Worm (Caenorhabditis elegans): ENCODE data around the gene M02D8.5.
"Not testable (repeated sequence)": the region's sequence is repeated elsewhere in the genome, so short reads cannot be mapped to it uniquely, and the experiment has no call there.

M02D8.5 gene

DNA sequence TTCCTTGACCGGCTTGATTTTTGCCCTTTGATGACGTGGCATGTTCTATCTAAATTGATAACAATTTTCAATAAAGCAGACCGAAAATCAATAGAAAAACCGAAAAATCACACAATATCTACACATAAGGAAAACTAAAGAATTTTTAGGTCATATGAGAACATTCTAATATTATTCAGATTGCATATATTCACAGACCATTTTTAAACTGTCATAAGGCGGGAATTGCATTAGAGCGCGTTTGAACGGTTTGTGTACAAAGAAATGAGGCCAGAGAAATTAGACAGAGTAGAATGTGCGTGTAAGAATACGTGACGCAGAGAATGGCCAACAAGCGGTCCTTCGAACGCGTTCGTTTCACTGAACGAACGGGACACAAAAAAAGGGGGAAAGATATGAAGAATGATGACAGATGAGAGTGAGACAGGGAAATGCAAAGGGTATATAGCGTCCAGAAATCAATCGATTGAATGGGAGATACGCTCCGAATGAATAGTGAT, 24.4 kb downstream of the M02D8.5 start, which contains the start of gene M02D8.3:
TSS of gene M02D8.3 (minus strand) at position 51 of the 500 bp plus-strand sequence.
- TF ChIP-seq unc-62 (GFP tag; optimal IDR thresholded peaks at IDR 0.05), result no peak

DNA sequence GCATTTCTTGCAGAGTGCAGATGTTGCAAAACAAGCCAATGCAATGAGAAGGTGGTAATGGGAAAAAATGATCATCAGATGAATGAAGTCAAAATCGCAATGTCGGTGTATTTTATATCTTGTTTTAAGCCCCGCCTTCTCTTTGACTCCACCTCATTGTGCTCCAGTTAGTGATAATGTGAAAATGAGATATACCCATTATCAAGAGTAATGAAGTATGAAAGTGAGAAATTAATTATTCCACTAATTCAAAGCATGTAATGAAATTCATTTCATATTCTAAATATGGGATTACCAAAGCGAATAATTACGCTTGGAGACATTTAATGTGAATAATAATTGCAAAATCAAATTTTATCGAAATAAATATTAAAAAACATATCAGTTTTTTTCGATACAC, 29.6 kb downstream of the M02D8.5 start, which contains the start of gene M02D8.6:
TSS of gene M02D8.6 (minus strand) at position 101 of the 400 bp plus-strand sequence.
- TF ChIP-seq unc-62 (GFP tag; optimal IDR thresholded peaks at IDR 0.05), result not testable (repeated sequence)

DNA sequence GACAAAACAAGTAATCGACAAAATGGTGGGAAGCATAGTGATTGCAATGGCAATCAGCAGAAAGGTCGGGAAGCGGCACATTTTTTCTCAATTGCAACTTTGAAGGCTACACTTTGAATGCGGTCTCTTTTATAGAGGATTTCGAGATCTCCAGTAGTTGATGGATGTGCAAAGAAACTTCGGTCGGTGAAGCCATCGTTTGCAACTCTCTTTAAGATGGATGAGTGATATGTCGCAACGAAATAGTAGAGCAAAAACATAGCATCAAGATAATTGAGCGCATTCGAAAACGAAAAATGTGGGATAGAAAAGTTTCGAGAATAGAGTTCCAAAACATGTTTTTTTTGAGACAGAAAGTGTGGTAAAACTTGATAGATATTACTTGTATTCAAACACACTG, 34.1 kb downstream of the M02D8.5 start, which contains the start of gene EGAP4.1:
TSS of gene EGAP4.1 (minus strand) at position 101 of the 400 bp plus-strand sequence.
- TF ChIP-seq unc-62 (GFP tag; optimal IDR thresholded peaks at IDR 0.05), result no peak

DNA sequence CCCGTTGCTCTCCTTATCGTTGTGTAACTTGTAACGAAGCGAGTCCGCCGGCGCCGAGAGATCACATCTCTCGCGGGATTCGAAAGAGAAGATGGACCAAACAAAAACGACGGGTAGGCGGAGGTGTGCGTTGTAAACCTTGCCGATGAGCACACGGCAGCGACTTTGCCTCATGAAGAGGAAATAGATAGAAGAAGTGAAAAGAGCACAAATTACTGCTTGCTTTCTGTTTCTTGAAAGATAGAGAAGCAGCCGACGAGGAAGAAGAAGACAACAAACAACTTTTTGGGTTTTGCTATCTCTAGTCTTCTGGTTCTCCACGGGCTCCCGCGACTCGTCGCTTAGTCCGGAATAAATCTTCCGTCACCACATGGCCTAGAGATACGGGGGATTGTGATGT, 37.6 kb downstream of the M02D8.5 start:
- no peak for TF ChIP-seq unc-62 (GFP tag; optimal IDR thresholded peaks at IDR 0.05)

DNA sequence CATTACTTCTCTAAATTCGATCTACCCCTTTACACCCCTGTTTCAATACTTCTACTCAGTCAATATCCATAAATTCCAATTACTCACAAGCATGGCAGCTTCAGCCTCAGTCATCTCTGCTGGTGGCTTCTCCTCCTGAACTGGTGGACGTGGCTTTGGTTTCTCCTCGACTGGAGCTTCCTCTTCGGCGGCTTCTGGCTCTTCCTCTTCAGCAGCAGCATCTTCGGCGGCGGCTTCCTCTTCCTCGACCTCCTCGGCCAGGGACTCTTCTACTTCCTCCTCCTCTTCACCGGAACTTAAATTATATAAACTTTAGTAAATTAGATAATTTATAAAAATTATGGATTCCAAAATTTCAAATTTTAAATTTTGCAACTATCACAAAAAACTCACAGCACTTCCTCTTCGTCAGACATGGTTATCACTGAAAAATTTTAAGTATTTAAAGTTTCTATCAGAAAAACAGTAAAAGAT, 38.2 kb downstream of the M02D8.5 start, which contains the start of gene tnt-2:
TSS of gene tnt-2 (minus strand) at position 424 of the 474 bp plus-strand sequence.
- TF ChIP-seq unc-62 (GFP tag; optimal IDR thresholded peaks at IDR 0.05), result no peak

DNA sequence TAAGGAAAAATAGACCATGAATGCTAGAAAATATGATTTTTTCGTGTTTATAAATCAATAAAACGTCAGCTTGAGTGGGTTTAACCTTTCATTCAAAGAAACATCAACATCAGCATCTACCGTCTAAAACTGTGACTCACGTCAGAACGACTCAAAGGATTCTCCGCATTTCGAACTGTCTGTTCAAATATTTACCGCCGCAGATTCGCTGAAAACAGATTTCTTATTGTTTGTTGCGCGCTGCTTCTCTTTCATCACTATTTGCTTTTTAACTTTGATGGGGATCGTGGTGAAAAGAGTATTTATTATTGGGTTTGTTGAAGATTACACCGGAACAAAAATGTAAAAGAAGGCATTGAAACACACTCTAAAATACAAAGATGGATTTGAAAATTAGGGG, 40.1 kb downstream of the M02D8.5 start:
- no peak for TF ChIP-seq unc-62 (GFP tag; optimal IDR thresholded peaks at IDR 0.05)

DNA sequence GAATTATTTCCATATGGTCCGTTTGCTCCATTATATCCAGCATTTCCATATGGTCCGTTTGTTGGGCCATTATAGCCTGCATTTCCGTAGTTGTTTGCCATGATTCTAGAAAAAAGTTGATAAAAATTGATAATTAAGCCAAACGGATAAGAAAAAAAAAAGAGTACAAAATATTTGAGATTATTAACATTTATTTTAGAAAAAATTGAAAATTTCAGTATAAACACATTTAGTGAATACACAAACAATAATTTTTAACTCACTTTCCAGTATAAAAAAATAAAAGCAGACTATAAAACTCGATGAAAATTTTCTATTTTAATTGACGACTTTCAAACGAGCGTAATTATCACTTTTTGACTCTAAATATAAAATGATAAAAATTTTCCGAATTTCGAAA, 40.7 kb downstream of the M02D8.5 start, which contains the start of gene F53A9.9:
TSS of gene F53A9.9 (minus strand) at position 101 of the 400 bp plus-strand sequence.
- no peak for TF ChIP-seq unc-62 (GFP tag; optimal IDR thresholded peaks at IDR 0.05)

DNA sequence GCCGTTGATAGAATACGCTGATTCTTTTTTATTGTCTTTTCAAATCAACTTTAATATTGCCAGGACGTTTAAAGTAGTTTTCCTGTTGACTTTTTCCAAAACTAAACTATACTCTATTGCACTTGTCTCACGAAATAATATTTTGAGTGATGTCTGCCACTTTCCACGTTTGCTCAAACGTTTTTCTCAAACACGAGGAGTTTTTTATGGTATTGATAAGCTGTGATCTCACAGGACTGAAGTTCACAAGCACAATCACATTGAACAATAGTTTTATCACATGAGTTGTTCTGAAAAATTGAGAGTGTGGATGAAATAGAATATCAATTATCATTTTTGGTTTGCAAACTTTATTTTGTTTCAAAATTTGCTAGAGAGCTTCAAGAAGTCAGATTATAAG, 41.5 kb downstream of the M02D8.5 start:
- no peak for TF ChIP-seq unc-62 (GFP tag; optimal IDR thresholded peaks at IDR 0.05)

DNA sequence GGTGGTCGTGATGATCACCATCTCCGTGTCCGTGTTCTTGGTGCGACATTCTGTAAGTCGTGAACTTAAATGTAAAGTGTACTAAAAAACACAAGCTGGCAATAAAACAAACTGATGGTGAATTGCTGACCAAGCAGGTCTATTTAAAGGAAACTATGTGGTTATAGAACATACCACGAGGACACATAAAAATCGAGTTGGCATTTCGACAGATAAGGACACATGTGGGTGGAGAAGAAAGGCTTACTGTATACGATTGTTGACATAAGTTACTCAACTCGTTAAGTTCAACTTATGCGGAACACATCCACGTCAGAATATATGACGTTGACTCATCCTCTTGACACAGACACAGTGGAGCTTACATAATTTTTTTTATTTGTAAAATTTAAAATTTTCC, 42.5 kb downstream of the M02D8.5 start, which contains the start of gene F53A9.8:
TSS of gene F53A9.8 (minus strand) at position 49 of the 400 bp plus-strand sequence.
- no peak for TF ChIP-seq unc-62 (GFP tag; optimal IDR thresholded peaks at IDR 0.05)

DNA sequence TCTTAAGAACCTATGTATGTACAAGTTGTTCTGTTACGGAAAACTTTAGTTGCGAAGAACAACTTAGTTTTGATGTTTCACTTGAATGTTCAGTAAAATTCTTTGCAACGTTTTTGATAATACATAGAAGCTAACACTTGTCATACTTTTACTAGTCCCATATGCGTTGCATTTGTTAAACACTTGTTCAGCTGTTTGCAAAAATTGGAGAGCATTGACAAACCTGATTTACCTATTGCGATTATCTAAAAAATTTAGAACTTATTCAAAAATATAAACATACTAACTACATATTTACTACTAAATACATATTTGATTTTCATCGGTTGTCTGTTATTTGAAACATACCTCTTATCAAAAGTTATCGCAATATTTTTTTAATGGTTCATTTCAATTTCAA, 43.2 kb downstream of the M02D8.5 start:
- no peak for TF ChIP-seq unc-62 (GFP tag; optimal IDR thresholded peaks at IDR 0.05)

DNA sequence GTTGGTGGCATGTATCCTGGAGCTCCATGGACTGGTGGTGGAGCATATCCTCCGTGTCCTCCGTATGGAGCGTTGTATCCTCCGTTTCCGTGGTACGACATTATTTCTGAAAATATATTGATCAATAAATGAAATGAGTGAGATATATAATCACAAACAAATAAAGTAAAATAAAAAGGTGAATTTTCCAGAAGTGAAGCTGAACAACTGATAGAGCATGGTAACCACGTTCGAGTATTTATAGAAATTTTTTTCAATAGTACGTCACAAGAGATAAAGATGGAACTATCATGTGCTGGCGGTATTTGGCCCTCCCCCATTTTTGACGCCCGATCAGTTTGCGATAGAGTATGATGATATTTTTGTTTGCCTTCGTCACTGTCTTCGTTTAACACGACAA, 44.6 kb downstream of the M02D8.5 start, which contains the start of gene F53A9.7:
TSS of gene F53A9.7 (minus strand) at position 101 of the 400 bp plus-strand sequence.
- no peak for TF ChIP-seq unc-62 (GFP tag; optimal IDR thresholded peaks at IDR 0.05)

DNA sequence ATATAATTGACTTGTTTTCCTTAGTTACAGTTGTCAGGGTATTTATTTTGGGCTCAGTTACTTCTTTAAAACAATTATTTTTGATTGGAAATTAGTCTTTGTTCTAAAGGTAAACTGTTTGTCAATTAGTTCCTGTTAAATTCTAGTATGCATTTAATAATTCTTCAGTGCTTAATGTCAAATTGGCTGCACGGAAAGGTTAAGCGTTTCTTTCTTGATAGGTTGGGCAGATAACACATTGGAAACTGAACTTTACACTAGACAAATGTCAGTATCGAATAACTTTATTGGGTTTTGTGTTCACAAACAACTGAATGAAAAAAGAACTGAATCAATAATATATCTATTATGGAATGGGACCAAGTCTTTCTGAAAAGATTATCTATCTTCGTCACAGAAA, 46.6 kb downstream of the M02D8.5 start:
- no peak for TF ChIP-seq unc-62 (GFP tag; optimal IDR thresholded peaks at IDR 0.05)

DNA sequence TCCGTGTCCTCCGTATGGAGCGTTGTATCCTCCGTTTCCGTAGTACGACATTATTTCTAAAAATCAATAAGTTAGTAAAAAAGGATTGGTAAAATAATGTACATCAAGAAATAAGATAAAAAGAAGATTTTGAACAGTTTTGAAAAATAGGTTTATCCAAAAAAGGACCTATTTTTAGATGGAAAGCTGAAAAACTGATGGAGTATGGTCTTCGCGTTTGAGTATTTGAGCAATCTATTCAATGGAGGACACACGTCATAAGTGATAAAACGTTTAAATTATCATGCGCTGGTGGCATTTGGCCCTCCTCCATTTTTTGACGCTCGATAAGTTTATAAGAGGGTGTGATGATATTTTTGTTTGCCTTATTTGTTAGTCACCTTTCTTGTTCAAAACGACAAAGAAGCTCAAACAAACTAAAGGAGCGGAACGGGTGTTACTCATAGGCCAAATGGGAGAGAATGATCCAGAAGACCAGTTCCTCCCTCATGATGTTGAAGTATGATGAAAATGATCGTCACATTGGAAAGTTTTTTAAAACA, 47.6 kb downstream of the M02D8.5 start, which contains the start of gene F53A9.6:
TSS of gene F53A9.6 (minus strand) at position 51 of the 542 bp plus-strand sequence.
- no peak for TF ChIP-seq unc-62 (GFP tag; optimal IDR thresholded peaks at IDR 0.05)

DNA sequence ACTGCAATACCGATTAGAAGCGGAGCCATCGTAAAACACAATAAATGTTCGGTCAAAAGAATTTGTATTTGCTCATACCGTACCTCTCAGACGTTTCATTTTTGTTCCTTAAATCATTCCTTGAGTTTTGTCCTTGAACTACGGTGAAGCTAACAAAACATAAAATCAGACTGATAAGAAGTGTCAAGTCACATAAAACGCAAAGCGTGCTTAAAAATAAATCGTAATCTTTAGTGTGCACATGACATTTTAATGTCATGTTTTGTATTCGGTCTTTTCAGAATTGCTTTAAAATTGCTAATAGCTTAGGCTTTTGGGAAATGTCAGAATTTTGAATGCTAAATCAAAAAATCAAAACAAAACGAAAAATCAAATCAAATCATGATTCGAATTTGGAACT, 48.7 kb downstream of the M02D8.5 start:
- TF ChIP-seq unc-62 (GFP tag; optimal IDR thresholded peaks at IDR 0.05), result no peak

DNA sequence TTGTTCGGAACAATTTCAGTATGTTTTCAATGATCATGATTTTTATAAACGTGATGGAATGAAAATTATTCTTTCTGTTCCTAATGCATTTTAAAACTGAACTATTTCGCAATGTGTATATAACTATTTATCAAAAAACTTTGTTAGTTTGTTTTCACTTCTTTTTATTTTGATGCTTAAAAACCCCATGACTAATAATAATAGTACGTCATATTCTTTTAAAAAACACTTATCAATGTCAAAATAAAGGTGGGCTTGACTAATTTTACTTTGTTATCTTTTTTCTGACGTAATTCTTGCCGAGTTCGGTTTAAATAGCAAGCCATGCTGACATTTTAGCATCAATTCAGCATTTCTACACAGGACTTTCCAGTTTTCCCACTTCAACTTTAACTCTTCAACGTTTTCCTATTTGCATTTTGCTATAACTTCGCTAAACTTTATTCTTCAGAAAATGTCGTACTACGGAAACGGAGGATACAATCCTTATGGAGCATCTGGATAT, 50.2 kb downstream of the M02D8.5 start, which contains the start of gene F53A9.1:
TSS of gene F53A9.1 (plus strand) at position 455 of the 505 bp plus-strand sequence.
- TF ChIP-seq unc-62 (GFP tag; optimal IDR thresholded peaks at IDR 0.05), result no peak

DNA sequence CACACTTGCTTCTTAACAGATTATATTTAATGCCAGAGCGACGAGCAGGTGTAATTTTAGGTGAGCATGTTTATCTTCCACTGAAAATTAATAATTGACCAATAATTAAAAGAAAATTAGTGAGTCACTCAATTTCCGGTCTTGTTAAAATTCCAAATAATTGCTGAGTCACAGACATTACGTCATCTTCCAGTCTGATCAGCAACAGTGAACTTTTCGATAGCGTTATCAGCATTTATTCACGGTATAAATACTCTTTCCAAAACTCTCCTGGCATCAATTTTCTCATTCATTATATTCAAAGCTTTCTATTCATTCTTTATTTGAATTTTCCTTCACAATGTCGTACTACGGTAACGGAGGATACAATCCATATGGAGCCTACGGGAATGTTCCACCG, 52.0 kb downstream of the M02D8.5 start, which contains the start of gene kreg-1:
TSS of gene kreg-1 (plus strand) at position 341 of the 400 bp plus-strand sequence.
- no peak for TF ChIP-seq unc-62 (GFP tag; optimal IDR thresholded peaks at IDR 0.05)

DNA sequence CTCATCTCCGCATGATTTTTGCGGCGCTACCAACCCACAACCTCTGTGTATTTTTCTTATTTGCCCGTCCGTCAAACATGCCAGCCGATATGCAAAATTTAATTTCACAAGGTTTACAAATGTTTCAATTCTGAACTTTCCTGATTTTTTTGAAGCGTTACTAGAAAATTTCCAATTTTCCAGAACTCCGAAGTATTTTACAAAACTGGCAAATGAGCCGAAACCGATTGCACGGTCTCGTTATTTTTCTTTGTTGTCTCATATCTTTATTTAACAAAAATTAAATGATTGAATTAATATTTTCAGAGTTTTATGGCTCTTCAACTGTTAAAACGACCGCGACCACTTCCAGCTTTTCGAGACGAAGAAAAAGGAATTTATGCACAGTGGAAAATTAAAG, 53.3 kb downstream of the M02D8.5 start, which contains the start of gene F53A9.3:
TSS of gene F53A9.3 (plus strand) at position 301 of the 400 bp plus-strand sequence.
- TF ChIP-seq unc-62 (GFP tag; optimal IDR thresholded peaks at IDR 0.05), result no peak
